Worm (Caenorhabditis elegans) whole organism, L4/young adult: ENCODE results near the gene nhr-16.

Source experiments
- W03F9.2 ChIP-seq: fragments of 150-350 bp; optimal IDR thresholded peaks from 2 replicates; lab custom pipeline; 2014; ENCODE audit warnings: missing biosample characterization, missing genetic modification characterization
- dao-5 ChIP-seq: sonication (generic microtip); optimal IDR thresholded peaks from 2 replicates; lab custom pipeline; 2016; ENCODE audit warnings: missing genotype, missing genetic modification characterization, moderate library complexity, missing compliant biosample characterization
- him-1 ChIP-seq: sonication (generic microtip); optimal IDR thresholded peaks from 2 replicates; lab custom pipeline; 2016; ENCODE audit warnings: missing genotype, missing genetic modification reagents, missing genetic modification characterization, missing compliant biosample characterization

ce11 chrII:4444811-4445210 lies 6.2 kb downstream of the nhr-16 start:
- TF ChIP-seq dao-5 (tag; lab: Kevin White, UChicago), result no peak
- no peak for TF ChIP-seq him-1 (tag; lab: Kevin White, UChicago)
- TF ChIP-seq W03F9.2 (tag; lab: Kevin White, UChicago), result no peak
